Worm (Caenorhabditis elegans) whole organism, mixed stage, embryonic: ENCODE data around the gene cal-3.

Source experiments
- bed-3 ChIP-seq: fragments of 200-800 bp; sonication (Bioruptor generic); optimal IDR thresholded peaks from 3 replicates; lab custom pipeline; 2018; ENCODE audit warnings: mild to moderate bottlenecking, missing genetic modification characterization, moderate library complexity, missing compliant biosample characterization
- elt-3 ChIP-seq: fragments of 150-350 bp; optimal IDR thresholded peaks from 2 replicates; lab custom pipeline; 2014; ENCODE audit warnings: missing biosample characterization, missing genetic modification characterization
- mab-5 ChIP-seq: fragments of 150-350 bp; optimal IDR thresholded peaks from 2 replicates; lab custom pipeline; 2014; ENCODE audit warnings: missing biosample characterization, missing genetic modification characterization
- nhr-237 ChIP-seq: fragments of 150-350 bp; optimal IDR thresholded peaks from 2 replicates; lab custom pipeline; 2014; ENCODE audit warnings: missing biosample characterization, missing genetic modification characterization
- nhr-28 ChIP-seq: fragments of 150-350 bp; optimal IDR thresholded peaks from 2 replicates; lab custom pipeline; 2014; ENCODE audit warnings: missing biosample characterization, missing genetic modification characterization
- nhr-76 ChIP-seq: sonication (generic microtip); optimal IDR thresholded peaks from 2 replicates; lab custom pipeline; 2017; ENCODE audit warnings: missing biosample characterization, missing genetic modification characterization
- pha-4 ChIP-seq: fragments of 150-350 bp; optimal IDR thresholded peaks from 2 replicates; lab custom pipeline; 2018; ENCODE audit warnings: missing biosample characterization, missing genetic modification reagents, missing genetic modification characterization
- tbx-8 ChIP-seq: fragments of 200-800 bp; sonication (Bioruptor generic); optimal IDR thresholded peaks from 2 replicates; lab custom pipeline; 2018; ENCODE audit warnings: mild to moderate bottlenecking, missing genetic modification characterization, moderate library complexity, missing compliant biosample characterization
- unc-62 ChIP-seq: fragments of 150-350 bp; optimal IDR thresholded peaks from 2 replicates; lab custom pipeline; 2014; ENCODE audit warnings: missing biosample characterization, missing genetic modification reagents, missing genetic modification characterization
- ztf-11 ChIP-seq: fragments of 150-350 bp; optimal IDR thresholded peaks from 2 replicates; lab custom pipeline; 2014; ENCODE audit warnings: missing biosample characterization, missing genetic modification characterization

- no peak for TF ChIP-seq mab-5
- TF ChIP-seq ztf-11 (tag; lab: Kevin White, UChicago): no peak
- no peak for TF ChIP-seq elt-3 (tag; lab: Kevin White, UChicago)
- TF ChIP-seq pha-4 (tag; lab: Kevin White, UChicago): no peak
- TF ChIP-seq bed-3: no peak
- no peak for TF ChIP-seq nhr-28 (tag; lab: Kevin White, UChicago)
- no peak for TF ChIP-seq unc-62 (GFP tag; lab: Kevin White, UChicago)
- TF ChIP-seq nhr-76 (tag; lab: Kevin White, UChicago): no peak
- no peak for TF ChIP-seq nhr-237 (tag; lab: Kevin White, UChicago)
- TF ChIP-seq tbx-8 (GFP tag; lab: Kevin White, UChicago): no peak
These were observed 40.5 kb downstream of the cal-3 start, which contains the start of gene K09B3.1 for ce11 chrIV:3794437-3794836.
